Worm (Caenorhabditis elegans) whole organism, L2 larva: ENCODE results near the gene nhr-290.

Experiments
- lin-13 ChIP-seq: fragments of 150-350 bp; optimal IDR thresholded peaks from 2 replicates; lab custom pipeline; 2014; ENCODE audit warnings: missing biosample characterization, missing genetic modification reagents, missing genetic modification characterization
- lin-39 ChIP-seq: fragments of 150-350 bp; optimal IDR thresholded peaks from 2 replicates; lab custom pipeline; 2014; ENCODE audit warnings: missing biosample characterization, missing genetic modification reagents, missing genetic modification characterization
- skn-1 ChIP-seq: sonication (generic microtip); optimal IDR thresholded peaks from 2 replicates; lab custom pipeline; 2017; ENCODE audit warnings: missing biosample characterization, missing genetic modification characterization
- zag-1 ChIP-seq: fragments of 150-350 bp; optimal IDR thresholded peaks from 2 replicates; lab custom pipeline; 2014; ENCODE audit warnings: missing biosample characterization, missing genetic modification characterization
- ztf-11 ChIP-seq: sonication (generic microtip); optimal IDR thresholded peaks from 2 replicates; lab custom pipeline; 2017; ENCODE audit warnings: missing biosample characterization, missing genetic modification characterization
- ztf-4 ChIP-seq: fragments of 150-350 bp; optimal IDR thresholded peaks from 2 replicates; lab custom pipeline; 2014; ENCODE audit warnings: missing biosample characterization, missing genetic modification characterization

DNA sequence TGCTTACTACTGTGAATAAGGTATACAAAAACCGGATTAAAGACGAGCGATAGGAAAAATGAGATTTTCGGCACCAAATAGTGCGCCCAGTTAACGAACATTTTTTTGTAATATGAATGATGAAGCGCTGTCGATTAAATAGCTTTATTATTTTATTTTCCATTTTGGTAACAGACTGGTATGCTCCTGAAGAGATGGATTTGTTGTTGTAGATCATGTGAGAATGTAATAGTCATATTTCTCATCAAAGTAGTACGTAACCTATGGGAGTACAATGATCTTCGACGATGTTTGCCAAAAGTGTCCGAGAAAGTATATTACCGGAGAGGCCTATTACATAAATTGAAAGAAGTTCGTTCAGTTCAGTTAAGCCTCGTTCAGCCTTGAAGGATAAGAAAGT is 3.3 kb upstream of the nhr-290 start, which contains the start of gene srj-19:
- TF ChIP-seq lin-13 (GFP tag; lab: Kevin White, UChicago) (no peak), lin-39 (no peak), skn-1 (tag; lab: Kevin White, UChicago) (no peak), zag-1 (tag; lab: Kevin White, UChicago) (no peak), ztf-4 (no peak), ztf-11 (tag; lab: Kevin White, UChicago) (no peak)
